Worm (Caenorhabditis elegans) whole organism, L1 larva: ENCODE results near the gene slc-17.1.

Source experiments
- F16B12.6 ChIP-seq: fragments of 150-350 bp; optimal IDR thresholded peaks from 2 replicates; lab custom pipeline; 2014; ENCODE audit warnings: missing biosample characterization, missing genetic modification characterization
- ama-1 ChIP-seq: fragments of 150-350 bp; optimal IDR thresholded peaks from 2 replicates; lab custom pipeline; 2014
- ceh-8 ChIP-seq: fragments of 200-800 bp; sonication (Bioruptor generic); optimal IDR thresholded peaks from 2 replicates; lab custom pipeline; 2018; ENCODE audit warnings: mild to moderate bottlenecking, missing genetic modification characterization, moderate library complexity, missing compliant biosample characterization
- egl-27 ChIP-seq, 2 experiments: fragments of 150-350 bp in 1 of 2; sonication (generic microtip); optimal IDR thresholded peaks; 3 replicates each; lab custom pipeline; 2017 to 2018; ENCODE audit warnings: missing biosample characterization in 2 of 2, missing genetic modification characterization in 2 of 2, missing genetic modification reagents in 2 of 2
- lin-13 ChIP-seq: fragments of 150-350 bp; optimal IDR thresholded peaks from 2 replicates; lab custom pipeline; 2014; ENCODE audit warnings: missing biosample characterization, missing genetic modification reagents, missing genetic modification characterization
- lsy-2 ChIP-seq, 2 experiments: fragments of 150-350 bp; optimal IDR thresholded peaks; 2 replicates each; lab custom pipeline; 2014; ENCODE audit warnings: missing biosample characterization in 2 of 2, missing genetic modification characterization in 2 of 2
- mdl-1 ChIP-seq, 2 experiments: fragments of 150-350 bp; optimal IDR thresholded peaks; 2 replicates each; lab custom pipeline; 2014 to 2017; ENCODE audit warnings: missing biosample characterization in 2 of 2, missing genetic modification characterization in 2 of 2, inconsistent platforms in 1 of 2
- mep-1 ChIP-seq: fragments of 150-350 bp; optimal IDR thresholded peaks from 2 replicates; lab custom pipeline; 2014; ENCODE audit warnings: missing biosample characterization, missing genetic modification characterization
- nhr-20 ChIP-seq: sonication (generic microtip); optimal IDR thresholded peaks from 2 replicates; lab custom pipeline; 2016; ENCODE audit warnings: mild to moderate bottlenecking, missing genetic modification characterization, missing compliant biosample characterization
- pqm-1 ChIP-seq: sonication (generic microtip); optimal IDR thresholded peaks from 3 replicates; lab custom pipeline; 2017; ENCODE audit warnings: missing biosample characterization, missing genetic modification characterization
- sptf-1 ChIP-seq: fragments of 150-350 bp; optimal IDR thresholded peaks from 2 replicates; lab custom pipeline; 2014; ENCODE audit warnings: missing biosample characterization, missing genetic modification characterization
- ztf-11 ChIP-seq, 2 experiments: sonication (generic microtip); optimal IDR thresholded peaks; 2 replicates each; lab custom pipeline; 2016 to 2017; ENCODE audit warnings: missing genetic modification characterization in 2 of 2, missing biosample characterization in 1 of 2, missing compliant biosample characterization in 1 of 2

- TF ChIP-seq ama-1 (lab: Kevin White, UChicago) (no peak), mdl-1 (tag; optimal IDR thresholded peaks at IDR 0.05; lab: Kevin White, UChicago) (no peak), F16B12.6 (tag; lab: Kevin White, UChicago) (no peak), lsy-2 (tag; optimal IDR thresholded peaks at IDR 0.05; lab: Kevin White, UChicago) (no peak), ztf-11 (tag; optimal IDR thresholded peaks at IDR 0.05; lab: Kevin White, UChicago) (no peak), lin-13 (GFP tag; lab: Kevin White, UChicago) (no peak), pqm-1 (tag; lab: Kevin White, UChicago) (no peak), sptf-1 (tag; lab: Kevin White, UChicago) (no peak), mep-1 (no peak), ceh-8 (GFP tag; lab: Kevin White, UChicago) (no peak), nhr-20 (tag; lab: Kevin White, UChicago) (no peak), egl-27 (tag; optimal IDR thresholded peaks at IDR 0.05; lab: Kevin White, UChicago) (no peak)
These were observed 22.0 kb upstream of the slc-17.1 start, which contains the start of gene npr-24 for ce11 chrX:17486735-17487134.
